Fruit fly (Drosophila melanogaster) whole organism, embryonic: ENCODE measurements around the gene CG32373.

Experiments
- Adf1 ChIP-seq: fragments of 200-800 bp; sonication (Bioruptor generic); IDR thresholded peaks from 2 replicates; pipeline ENCODE4 v1.3.6; 2022; ENCODE audit warnings: missing biosample characterization, missing genetic modification characterization
- Awh ChIP-seq: fragments of 200-800 bp; sonication (Bioruptor generic); IDR thresholded peaks from 2 replicates; pipeline ENCODE4, ENCODE4 v1.3.6; 2022; ENCODE audit warnings: missing biosample characterization, missing genetic modification characterization
- B-H2 ChIP-seq: fragments of 200-800 bp; sonication (Bioruptor generic); optimal IDR thresholded peaks from 2 replicates; lab custom pipeline; 2018; ENCODE audit warnings: missing biosample characterization, mild to moderate bottlenecking, missing genetic modification characterization
- CG12299 ChIP-seq: fragments of 200-800 bp; sonication (Bioruptor generic); optimal IDR thresholded peaks from 2 replicates; lab custom pipeline; 2018; ENCODE audit warnings: missing biosample characterization, mild to moderate bottlenecking, missing genetic modification characterization
- CG13296 ChIP-seq: fragments of 200-800 bp; sonication (Bioruptor generic); optimal IDR thresholded peaks from 3 replicates; lab custom pipeline; 2018; ENCODE audit warnings: missing biosample characterization, mild to moderate bottlenecking, missing genetic modification characterization
- CG1647 ChIP-seq: fragments of 200-800 bp; sonication (Bioruptor generic); optimal IDR thresholded peaks from 3 replicates; lab custom pipeline; 2016; ENCODE audit warnings: missing biosample characterization, missing genetic modification characterization
- CG16863 ChIP-seq: fragments of 200-800 bp; sonication (Bioruptor generic); optimal IDR thresholded peaks from 3 replicates; lab custom pipeline; 2016; ENCODE audit warnings: missing biosample characterization, missing genetic modification characterization
- CG2199 ChIP-seq: fragments of 200-800 bp; sonication (Bioruptor generic); IDR thresholded peaks from 3 replicates; pipeline ENCODE4 v1.3.6; 2022; ENCODE audit warnings: missing biosample characterization, missing genetic modification characterization
- CG3065 ChIP-seq: fragments of 200-800 bp; sonication (Bioruptor generic); optimal IDR thresholded peaks from 2 replicates; lab custom pipeline; 2016; ENCODE audit warnings: missing biosample characterization, missing genetic modification characterization
- CG34422 ChIP-seq: fragments of 200-800 bp; sonication (Bioruptor generic); IDR thresholded peaks from 3 replicates; pipeline ENCODE4 v1.3.6; 2022; ENCODE audit warnings: missing biosample characterization, missing genetic modification characterization
- CG6765 ChIP-seq: fragments of 200-800 bp; sonication (Bioruptor generic); optimal IDR thresholded peaks from 3 replicates; lab custom pipeline; 2017; ENCODE audit warnings: missing biosample characterization, mild to moderate bottlenecking, missing genetic modification characterization
- CG6791 ChIP-seq: fragments of 200-800 bp; sonication (Bioruptor generic); IDR thresholded peaks from 3 replicates; pipeline ENCODE4 v1.3.6; 2022; ENCODE audit warnings: missing biosample characterization, missing genetic modification characterization; ENCODE audit not compliant: partially characterized antibody
- CG8281 ChIP-seq: fragments of 200-800 bp; sonication (Bioruptor generic); optimal IDR thresholded peaks from 2 replicates; lab custom pipeline; 2018; ENCODE audit warnings: missing biosample characterization, mild to moderate bottlenecking, missing genetic modification characterization, moderate library complexity
- CG9932 ChIP-seq: fragments of 200-800 bp; sonication (Bioruptor generic); IDR thresholded peaks from 2 replicates; pipeline ENCODE4 v1.3.6; 2022; ENCODE audit warnings: missing biosample characterization, missing genetic modification characterization
- D ChIP-seq, 2 experiments: fragments of 200-800 bp in 1 of 2; fragments of >200 bp in 1 of 2; sonication (Bioruptor generic) in 1 of 2; optimal IDR thresholded peaks; 2 replicates in 1 of 2; 3 replicates in 1 of 2; lab custom pipeline; 2017; ENCODE audit warnings: mild to moderate bottlenecking in 1 of 2, missing biosample characterization in 1 of 2, missing genetic modification characterization in 1 of 2, missing genetic modification reagents in 1 of 2
- Deaf1 ChIP-seq: fragments of 200-800 bp; optimal IDR thresholded peaks from 3 replicates; lab custom pipeline; 2019; ENCODE audit warnings: missing biosample characterization, mild to moderate bottlenecking, missing genetic modification characterization, moderate library complexity
- Dfd ChIP-seq, 2 experiments: fragments of >200 bp; optimal IDR thresholded peaks; 2 replicates each; lab custom pipeline; 2017; ENCODE audit warnings: missing biosample characterization in 2 of 2, missing genetic modification characterization in 2 of 2
- Doc2 ChIP-seq: fragments of 200-800 bp; sonication (Bioruptor generic); IDR thresholded peaks from 2 replicates; pipeline ENCODE4 v1.3.6; 2022; ENCODE audit warnings: missing biosample characterization, missing genetic modification characterization
- Ets65A ChIP-seq: fragments of 200-800 bp; sonication (Bioruptor generic); peaks from one replicate; lab custom pipeline; 2016; ENCODE audit warnings: missing biosample characterization, missing genetic modification characterization
- HHEX ChIP-seq: fragments of 200-800 bp; sonication (Bioruptor generic); optimal IDR thresholded peaks from 3 replicates; lab custom pipeline; 2017; ENCODE audit warnings: missing biosample characterization, mild to moderate bottlenecking, missing genetic modification characterization, missing genetic modification reagents
- HLHmδ ChIP-seq: fragments of 200-800 bp; sonication (Bioruptor generic); optimal IDR thresholded peaks from 2 replicates; lab custom pipeline; 2018; ENCODE audit warnings: missing biosample characterization, mild to moderate bottlenecking, missing genetic modification characterization, moderate library complexity
- Hr39 ChIP-seq: fragments of >200 bp; optimal IDR thresholded peaks from 2 replicates; lab custom pipeline; 2017
- Hr51 ChIP-seq, 2 experiments: fragments of 200-800 bp; sonication (Bioruptor generic); optimal IDR thresholded peaks; 2 replicates in 1 of 2; 3 replicates in 1 of 2; lab custom pipeline; 2016 to 2018; ENCODE audit warnings: missing biosample characterization in 2 of 2, missing genetic modification characterization in 2 of 2, mild to moderate bottlenecking in 1 of 2, moderate library complexity in 1 of 2
- Lhr ChIP-seq: fragments of 200-800 bp; sonication (Bioruptor generic); optimal IDR thresholded peaks from 3 replicates; lab custom pipeline; 2017; ENCODE audit warnings: mild to moderate bottlenecking, missing biosample characterization, missing genetic modification reagents, missing genetic modification characterization
- MBD-R2 ChIP-seq: fragments of 200-800 bp; sonication (Bioruptor generic); IDR thresholded peaks from 2 replicates; pipeline ENCODE4 v1.3.6; 2022; ENCODE audit warnings: missing biosample characterization, missing genetic modification characterization
- Nf-YC ChIP-seq: fragments of 200-800 bp; optimal IDR thresholded peaks from 3 replicates; lab custom pipeline; 2019; ENCODE audit warnings: missing biosample characterization, mild to moderate bottlenecking, missing genetic modification characterization, moderate library complexity
- Xrp1 ChIP-seq: fragments of 200-800 bp; sonication (Bioruptor generic); IDR thresholded peaks from 2 replicates; pipeline ENCODE4 v1.3.6; 2022; ENCODE audit warnings: missing biosample characterization, missing genetic modification characterization
- ash1 ChIP-seq: fragments of 200-800 bp; sonication (Bioruptor generic); optimal IDR thresholded peaks from 2 replicates; lab custom pipeline; 2018; ENCODE audit warnings: missing biosample characterization, mild to moderate bottlenecking, missing genetic modification characterization
- az2 ChIP-seq: fragments of 200-800 bp; sonication (Bioruptor generic); optimal IDR thresholded peaks from 3 replicates; lab custom pipeline; 2016; ENCODE audit warnings: missing biosample characterization, missing genetic modification characterization
- btn ChIP-seq: fragments of 200-800 bp; sonication (Bioruptor generic); optimal IDR thresholded peaks from 2 replicates; lab custom pipeline; 2016; ENCODE audit warnings: missing biosample characterization, missing genetic modification characterization
- cas ChIP-seq: fragments of 200-800 bp; sonication (Bioruptor generic); IDR thresholded peaks from 2 replicates; pipeline ENCODE4 v1.3.6; 2022; ENCODE audit warnings: missing biosample characterization, missing genetic modification characterization
- dysf ChIP-seq: fragments of 200-800 bp; sonication (Bioruptor generic); IDR thresholded peaks from 3 replicates; pipeline ENCODE4 v1.3.6; 2022; ENCODE audit warnings: missing biosample characterization, missing genetic modification characterization
- eve ChIP-seq, 2 experiments: fragments of >200 bp; optimal IDR thresholded peaks; 2 replicates each; lab custom pipeline; 2017; ENCODE audit warnings: missing biosample characterization in 2 of 2, missing genetic modification characterization in 2 of 2
- fd64A ChIP-seq: fragments of 200-800 bp; sonication (Bioruptor generic); optimal IDR thresholded peaks from 3 replicates; lab custom pipeline; 2018; ENCODE audit warnings: missing biosample characterization, mild to moderate bottlenecking, missing genetic modification characterization
- gsb-n ChIP-seq: fragments of 200-800 bp; sonication (Bioruptor generic); optimal IDR thresholded peaks from 3 replicates; lab custom pipeline; 2018; ENCODE audit warnings: missing biosample characterization, mild to moderate bottlenecking, missing genetic modification characterization
- ham ChIP-seq: fragments of 200-800 bp; sonication (Bioruptor generic); IDR thresholded peaks from 2 replicates; pipeline ENCODE4 v1.3.6; 2022; ENCODE audit warnings: missing biosample characterization, missing genetic modification characterization
- ind ChIP-seq: fragments of 200-800 bp; sonication (Bioruptor generic); optimal IDR thresholded peaks from 3 replicates; lab custom pipeline; 2016; ENCODE audit warnings: missing biosample characterization, missing genetic modification characterization
- jing ChIP-seq: fragments of 200-800 bp; sonication (Bioruptor generic); optimal IDR thresholded peaks from 2 replicates; lab custom pipeline; 2018; ENCODE audit warnings: missing biosample characterization, mild to moderate bottlenecking, missing genetic modification characterization
- kah ChIP-seq: fragments of 200-800 bp; sonication (Bioruptor generic); optimal IDR thresholded peaks from 2 replicates; lab custom pipeline; 2018; ENCODE audit warnings: missing biosample characterization, mild to moderate bottlenecking, missing genetic modification characterization
- kni ChIP-seq: fragments of 200-800 bp; sonication (Bioruptor generic); optimal IDR thresholded peaks from 3 replicates; lab custom pipeline; 2017; ENCODE audit warnings: mild to moderate bottlenecking, missing biosample characterization, missing genetic modification reagents, missing genetic modification characterization
- lilli ChIP-seq: fragments of 200-800 bp; sonication (Bioruptor generic); optimal IDR thresholded peaks from 3 replicates; lab custom pipeline; 2016; ENCODE audit warnings: missing biosample characterization, missing genetic modification characterization
- oc ChIP-seq: fragments of 200-800 bp; sonication (Bioruptor generic); optimal IDR thresholded peaks from 2 replicates; lab custom pipeline; 2018; ENCODE audit warnings: missing biosample characterization, mild to moderate bottlenecking, missing genetic modification characterization, moderate library complexity
- onecut ChIP-seq: fragments of 200-800 bp; sonication (Bioruptor generic); IDR thresholded peaks from 2 replicates; pipeline ENCODE4 v1.3.6; 2022; ENCODE audit warnings: missing biosample characterization, missing genetic modification characterization
- pros ChIP-seq: fragments of 200-800 bp; sonication (Bioruptor generic); optimal IDR thresholded peaks from 3 replicates; lab custom pipeline; 2019; ENCODE audit warnings: missing biosample characterization, mild to moderate bottlenecking, missing genetic modification characterization, moderate library complexity
- scrt ChIP-seq: fragments of 200-800 bp; sonication (Bioruptor generic); optimal IDR thresholded peaks from 2 replicates; lab custom pipeline; 2018; ENCODE audit warnings: missing biosample characterization, mild to moderate bottlenecking, missing genetic modification characterization, moderate library complexity
- seq ChIP-seq: fragments of 200-800 bp; sonication (Bioruptor generic); IDR thresholded peaks from 2 replicates; pipeline ENCODE4 v1.3.6; 2022; ENCODE audit warnings: missing biosample characterization, missing genetic modification characterization
- slp2 ChIP-seq: fragments of 200-800 bp; sonication (Bioruptor generic); optimal IDR thresholded peaks from 2 replicates; lab custom pipeline; 2016; ENCODE audit warnings: missing biosample characterization, missing genetic modification characterization
- sqz ChIP-seq: fragments of 200-800 bp; sonication (Bioruptor generic); optimal IDR thresholded peaks from 3 replicates; lab custom pipeline; 2018; ENCODE audit warnings: missing biosample characterization, mild to moderate bottlenecking, missing genetic modification characterization
- tll ChIP-seq, 2 experiments: fragments of 200-800 bp in 1 of 2; fragments of >200 bp in 1 of 2; sonication (Bioruptor generic) in 1 of 2; optimal IDR thresholded peaks; 2 replicates each; lab custom pipeline; 2017 to 2019; ENCODE audit warnings: missing biosample characterization in 2 of 2, missing genetic modification characterization in 2 of 2, mild to moderate bottlenecking in 1 of 2, moderate library complexity in 1 of 2
- zen2 ChIP-seq: fragments of 200-800 bp; sonication (Bioruptor generic); IDR thresholded peaks from 3 replicates; pipeline ENCODE4 v1.3.6; 2022; ENCODE audit warnings: missing biosample characterization, missing genetic modification characterization; ENCODE audit not compliant: partially characterized antibody

The CG32373 gene

DNA sequence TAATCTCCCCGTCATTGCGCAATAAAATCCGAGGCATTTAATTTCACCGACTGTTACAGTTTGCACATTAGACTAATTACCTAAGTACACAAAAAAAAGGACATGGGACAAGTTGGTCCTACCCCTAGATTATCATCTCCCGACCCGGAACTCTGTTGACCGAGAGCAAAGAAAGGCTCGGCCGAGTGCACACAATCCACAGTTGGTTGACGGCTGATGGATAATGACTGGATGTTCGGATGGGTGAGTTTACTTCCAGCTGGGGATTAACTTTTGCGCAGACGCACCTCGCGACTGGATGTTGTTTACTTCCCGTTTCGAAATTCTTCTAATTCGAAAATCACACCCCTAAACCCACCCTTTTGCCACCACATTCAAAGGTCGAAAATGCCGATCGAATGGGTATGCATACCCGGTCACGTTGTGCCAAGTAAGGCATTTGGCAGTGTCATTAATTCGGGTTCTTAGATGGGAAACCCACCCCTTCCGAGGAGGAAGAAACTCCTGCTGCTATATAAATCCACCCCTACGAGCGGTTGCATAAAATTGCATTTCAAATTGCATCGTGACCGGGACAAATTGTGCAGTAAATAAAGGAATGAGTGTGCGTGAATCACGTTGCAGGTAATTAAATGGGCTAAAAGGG, 64.1 kb downstream of the CG32373 start (continued):
- no peak for TF ChIP-seq MBD-R2 (GFP tag; lab: Robert Waterston, UW)
- TF ChIP-seq CG3065 = no peak
- TF ChIP-seq D (optimal IDR thresholded peaks at IDR 0.05; lab: Kevin White, UChicago) = no peak
- TF ChIP-seq D (GFP tag; optimal IDR thresholded peaks at IDR 0.05; lab: Kevin White, UChicago) = no peak
- no peak for TF ChIP-seq Dfd (GFP tag; optimal IDR thresholded peaks at IDR 0.05; lab: Kevin White, UChicago)
- no peak for TF ChIP-seq sqz
- TF ChIP-seq cas = no peak
- no peak for TF ChIP-seq az2 (GFP tag; lab: Kevin White, UChicago)
- no peak for TF ChIP-seq zen2
- peak; percentile 25 for TF ChIP-seq kah
- TF ChIP-seq jing (GFP tag; lab: Kevin White, UChicago) = no peak
- TF ChIP-seq HLHmδ (GFP tag; lab: Kevin White, UChicago) = no peak
- TF ChIP-seq btn = no peak
- TF ChIP-seq Hr51 (GFP tag; optimal IDR thresholded peaks at IDR 0.05; lab: Kevin White, UChicago) = peak in 1 of 2 experiments; percentile 39
- TF ChIP-seq oc = peak; percentile 45
- peak; percentile 32 for TF ChIP-seq kni (GFP tag; lab: Kevin White, UChicago)
- peak; percentile 60 for TF ChIP-seq Ets65A
- peak; percentile 99 for TF ChIP-seq pros (GFP tag; lab: Kevin White, UChicago)
- no peak for TF ChIP-seq B-H2
- no peak for TF ChIP-seq Awh (GFP tag; lab: Robert Waterston, UW)
- TF ChIP-seq Deaf1 (tag; lab: Kevin White, UChicago) = peak; percentile 14
- TF ChIP-seq dysf (GFP tag; lab: Robert Waterston, UW) = no peak
- peak in 1 of 2 experiments; percentile 92 for TF ChIP-seq tll (GFP tag; optimal IDR thresholded peaks at IDR 0.05; lab: Kevin White, UChicago)
- TF ChIP-seq CG34422 = no peak
- no peak for TF ChIP-seq CG13296 (GFP tag; lab: Kevin White, UChicago)
- TF ChIP-seq gsb-n (tag; lab: Kevin White, UChicago) = peak; percentile 86
- no peak for TF ChIP-seq CG16863 (GFP tag; lab: Kevin White, UChicago)
- peak; percentile 88 for TF ChIP-seq scrt (GFP tag; lab: Kevin White, UChicago)
- TF ChIP-seq Hr39 = no peak
- TF ChIP-seq fd64A (GFP tag; lab: Kevin White, UChicago) = no peak
- TF ChIP-seq Nf-YC (tag; lab: Kevin White, UChicago) = no peak
- TF ChIP-seq eve (GFP tag; optimal IDR thresholded peaks at IDR 0.05; lab: Kevin White, UChicago) = no peak
- TF ChIP-seq lilli (GFP tag; lab: Kevin White, UChicago) = no peak
- TF ChIP-seq seq (GFP tag; lab: Robert Waterston, UW) = peak; percentile 56; the same call in 1 of the 2 replicates
- no peak for TF ChIP-seq CG2199 (GFP tag; lab: Robert Waterston, UW)
- TF ChIP-seq Xrp1 (GFP tag; lab: Robert Waterston, UW) = no peak
- TF ChIP-seq CG12299 = no peak
- TF ChIP-seq Doc2 (GFP tag; lab: Robert Waterston, UW) = no peak
- no peak for TF ChIP-seq onecut (GFP tag; lab: Robert Waterston, UW)
- no peak for TF ChIP-seq slp2
- no peak for TF ChIP-seq ash1 (GFP tag; lab: Kevin White, UChicago)
- no peak for TF ChIP-seq CG9932
- no peak for TF ChIP-seq CG1647 (GFP tag; lab: Kevin White, UChicago)
- no peak for TF ChIP-seq HHEX (GFP tag; lab: Kevin White, UChicago)
- TF ChIP-seq ham (GFP tag; lab: Robert Waterston, UW) = no peak
- no peak for TF ChIP-seq Adf1 (GFP tag; lab: Robert Waterston, UW)
- TF ChIP-seq Lhr (GFP tag; lab: Kevin White, UChicago) = no peak
- no peak for TF ChIP-seq ind
- TF ChIP-seq CG6765 = no peak
- no peak for TF ChIP-seq CG8281 (tag; lab: Kevin White, UChicago)
- 0 out of 3 replicates have a peak, but pooled peaks have one; percentile 35 for TF ChIP-seq CG6791
